Worm (Caenorhabditis elegans) whole organism, L4 larva: ENCODE results near the gene ZK1128.1.

Experiments used
- dve-1 ChIP-seq: sonication (generic microtip); optimal IDR thresholded peaks from 2 replicates; lab custom pipeline; 2017; ENCODE audit warnings: antibody characterized with exemption, mild to moderate bottlenecking, missing genetic modification characterization, missing compliant biosample characterization; ENCODE audit not compliant: insufficient read depth
- fkh-10 ChIP-seq: fragments of 150-350 bp; optimal IDR thresholded peaks from 2 replicates; lab custom pipeline; 2014; ENCODE audit warnings: missing biosample characterization, missing genetic modification reagents, missing genetic modification characterization
- nhr-25 ChIP-seq: sonication (generic microtip); optimal IDR thresholded peaks from 2 replicates; lab custom pipeline; 2017; ENCODE audit warnings: missing genetic modification characterization, mild to moderate bottlenecking, missing compliant biosample characterization, antibody characterized with exemption, moderate library complexity, borderline replicate concordance; ENCODE audit not compliant: insufficient read depth
- pha-4 ChIP-seq, 2 experiments: fragments of 150-350 bp in 1 of 2; fragments of 200-800 bp in 1 of 2; sonication (Bioruptor generic) in 1 of 2; IDR thresholded peaks in 1 of 2; optimal IDR thresholded peaks in 1 of 2; 2 replicates each; pipeline versions ENCODE4 v1.3.6 to Lab custom; 2014 to 2022; ENCODE audit warnings: missing genetic modification characterization in 2 of 2, missing genetic modification reagents in 2 of 2, missing biosample characterization in 1 of 2, missing compliant biosample characterization in 1 of 2
- unc-62 ChIP-seq, 3 experiments: fragments of 150-350 bp in 1 of 3; sonication (generic microtip); optimal IDR thresholded peaks in 2 of 3; peaks in 1 of 3; 1 replicate in 1 of 3; 2 replicates in 2 of 3; lab custom pipeline; 2014 to 2017; ENCODE audit warnings: missing biosample characterization in 3 of 3, missing genetic modification characterization in 3 of 3, missing genetic modification reagents in 3 of 3, missing genotype in 1 of 3

DNA sequence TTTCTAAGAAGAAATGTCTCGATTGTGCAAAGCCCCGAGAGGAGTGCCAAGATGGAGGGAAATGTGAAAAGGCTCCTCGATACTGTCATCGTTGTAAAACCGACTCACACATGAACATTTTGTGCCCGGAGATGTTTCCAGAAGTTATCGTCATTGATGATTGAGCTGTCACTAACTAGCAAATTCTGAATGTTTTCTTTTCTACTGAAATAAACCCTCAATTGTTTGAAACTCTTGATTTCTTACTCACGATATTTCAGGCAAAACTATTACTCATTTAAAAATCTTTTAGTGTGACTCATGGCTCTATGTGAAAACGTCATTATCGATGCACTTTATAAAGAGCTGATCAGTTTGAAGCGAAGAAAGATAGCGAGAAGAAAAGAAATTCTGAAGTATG, 29.5 kb downstream of the ZK1128.1 start, which contains the start of gene T16H12.13:
- TF ChIP-seq pha-4 (GFP tag; IDR thresholded peaks at IDR 0.05; lab: Robert Waterston, UW), result no peak
- no peak for TF ChIP-seq pha-4 (tag; optimal IDR thresholded peaks at IDR 0.05; lab: Kevin White, UChicago)
- no peak for TF ChIP-seq nhr-25 (tag; lab: Kevin White, UChicago)
- no peak for TF ChIP-seq dve-1 (tag; lab: Kevin White, UChicago)
- TF ChIP-seq unc-62 (GFP tag; optimal IDR thresholded peaks at IDR 0.05 in 1 of 2; lab: Kevin White, UChicago), result no peak
- no peak for TF ChIP-seq unc-62 (tag; optimal IDR thresholded peaks at IDR 0.05; lab: Kevin White, UChicago)
- no peak for TF ChIP-seq fkh-10
